Fruit fly (Drosophila melanogaster): ENCODE measurements around the gene ab.

DNA sequence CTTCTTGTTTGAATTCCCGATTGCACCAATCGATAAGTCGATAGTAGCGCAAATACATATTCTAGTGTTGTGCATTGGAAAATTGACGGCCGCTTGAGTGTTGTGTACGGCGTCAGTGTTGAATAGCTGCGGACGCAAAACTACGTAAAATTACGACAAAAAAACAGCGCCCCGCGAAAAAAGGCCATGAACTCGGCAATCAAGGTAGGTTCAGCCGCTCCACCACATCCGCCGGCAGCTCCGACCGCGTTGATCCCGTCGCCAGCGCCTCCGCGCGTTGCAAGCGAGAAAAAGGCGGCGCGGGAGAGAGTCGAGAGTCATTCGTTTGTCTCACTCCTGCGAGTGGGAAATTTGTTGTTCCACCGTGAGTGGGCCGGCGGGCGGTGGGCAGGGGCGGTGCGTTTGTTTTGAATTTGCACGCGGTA lies 67.5 kb downstream of the ab start, which contains the start of gene CG33695:
- TF ChIP-seq usp (GFP tag; optimal IDR thresholded peaks at IDR 0.05) (no peak), Dll (optimal IDR thresholded peaks at IDR 0.05) (no peak)

All from whole organism.